Fruit fly (Drosophila melanogaster): Measurements from ENCODE around the gene lic.

lic gene

dm6 chrX:13128750-13129152, 37.8 kb downstream of the lic start, which contains the start of the genes CG32638, CG15717 and MFS10 (continued):
- TF ChIP-seq D19A (tag; optimal IDR thresholded peaks at IDR 0.05) (no peak), CG30020 (tag; optimal IDR thresholded peaks at IDR 0.05) (peak; percentile 20), CG16863 (GFP tag; optimal IDR thresholded peaks at IDR 0.05) (peak; percentile 11)

dm6 chrX:13130175-13130822, 39.4 kb downstream of the lic start:
- TF ChIP-seq jumu (GFP tag; optimal IDR thresholded peaks at IDR 0.05), result peak; percentile 55
- TF ChIP-seq tna (GFP tag; IDR thresholded peaks at IDR 0.05; ENCODE audit: partially characterized antibody), result no peak
- peak; percentile 33; the same call in 1 of the 2 replicates for TF ChIP-seq CG17328 (GFP tag; IDR thresholded peaks at IDR 0.05)
- TF ChIP-seq CG10267 (tag; optimal IDR thresholded peaks at IDR 0.05), result peak; percentile 62
- peak; percentile 62 for TF ChIP-seq Fer2 (tag; optimal IDR thresholded peaks at IDR 0.05)
- TF ChIP-seq B-H1 (GFP tag; IDR thresholded peaks at IDR 0.05), result no peak
- TF ChIP-seq jing (GFP tag; optimal IDR thresholded peaks at IDR 0.05), result peak; percentile 58
- TF ChIP-seq CG7556 (GFP tag; optimal IDR thresholded peaks at IDR 0.05), result peak; percentile 82
- TF ChIP-seq usp (GFP tag; optimal IDR thresholded peaks at IDR 0.05), result no peak
- TF ChIP-seq CG8388 (GFP tag; optimal IDR thresholded peaks at IDR 0.05), result peak; percentile 73
- TF ChIP-seq pros (GFP tag; optimal IDR thresholded peaks at IDR 0.05), result no peak
- no peak for TF ChIP-seq oc (tag; optimal IDR thresholded peaks at IDR 0.05)
- TF ChIP-seq CG17802 (tag; optimal IDR thresholded peaks at IDR 0.05), result peak; percentile 12
- TF ChIP-seq Kr (GFP tag; optimal IDR thresholded peaks at IDR 0.05), result no peak
- peak; percentile 49 for TF ChIP-seq CHES-1-like (GFP tag; optimal IDR thresholded peaks at IDR 0.05)
- TF ChIP-seq slbo (GFP tag; IDR thresholded peaks at IDR 0.05), result peak; percentile 44; the same call in 1 of the 2 replicates
- TF ChIP-seq prd (optimal IDR thresholded peaks at IDR 0.05), result no peak
- TF ChIP-seq prd (GFP tag; IDR thresholded peaks at IDR 0.05), result peak; percentile 61; the same call in 2 of the 3 replicates
- TF ChIP-seq h (optimal IDR thresholded peaks at IDR 0.05), result no peak
- no peak for TF ChIP-seq gfzf (GFP tag; optimal IDR thresholded peaks at IDR 0.05)
- TF ChIP-seq Gug (GFP tag; IDR thresholded peaks at IDR 0.05), result no peak
- no peak for TF ChIP-seq inv (GFP tag; IDR thresholded peaks at IDR 0.05; ENCODE audit: partially characterized antibody)
- no peak; the same call in 1 of the 2 replicates for TF ChIP-seq sob (GFP tag; IDR thresholded peaks at IDR 0.05)
- TF ChIP-seq z (GFP tag; IDR thresholded peaks at IDR 0.05), result no peak
- peak; percentile 57 for TF ChIP-seq exex (tag; optimal IDR thresholded peaks at IDR 0.05)
- TF ChIP-seq Oaz (GFP tag; IDR thresholded peaks at IDR 0.05), result no peak
- TF ChIP-seq CG18619 (GFP tag; optimal IDR thresholded peaks at IDR 0.05), result peak; percentile 74
- TF ChIP-seq Hmr (GFP tag; optimal IDR thresholded peaks at IDR 0.05), result peak; percentile 79
- TF ChIP-seq vvl (GFP tag; IDR thresholded peaks at IDR 0.05), result 0 out of 2 replicates have a peak, but pooled peaks have one; percentile 15
- TF ChIP-seq HLH54F (GFP tag; optimal IDR thresholded peaks at IDR 0.05), result peak; percentile 57
- TF ChIP-seq Dip3 (GFP tag; optimal IDR thresholded peaks at IDR 0.05), result peak; percentile 49
- peak; percentile 88 for TF ChIP-seq CG2678 (tag; optimal IDR thresholded peaks at IDR 0.05)
- no peak for TF ChIP-seq ash1 (GFP tag; optimal IDR thresholded peaks at IDR 0.05)
- TF ChIP-seq CG2889 (GFP tag; IDR thresholded peaks at IDR 0.05), result no peak
- TF ChIP-seq CG17361 (GFP tag; IDR thresholded peaks at IDR 0.05), result peak; percentile 84
- peak; percentile 55 for TF ChIP-seq shn (GFP tag; optimal IDR thresholded peaks at IDR 0.05)
- no peak for TF ChIP-seq zen2 (GFP tag; IDR thresholded peaks at IDR 0.05; ENCODE audit: partially characterized antibody)
- no peak for TF ChIP-seq lov (optimal IDR thresholded peaks at IDR 0.05)
- no peak for TF ChIP-seq lov (GFP tag; IDR thresholded peaks at IDR 0.05)
- TF ChIP-seq CG31441 (GFP tag; IDR thresholded peaks at IDR 0.05), result peak; percentile 75
- TF ChIP-seq lmd (GFP tag; IDR thresholded peaks at IDR 0.05), result peak; percentile 63
- TF ChIP-seq dmrt11E (tag; optimal IDR thresholded peaks at IDR 0.05), result peak; percentile 78
- TF ChIP-seq CG9727 (GFP tag; optimal IDR thresholded peaks at IDR 0.05), result peak; percentile 81
- no peak for TF ChIP-seq hbn (GFP tag; IDR thresholded peaks at IDR 0.05; ENCODE audit: partially characterized antibody)
- TF ChIP-seq CG1602 (GFP tag; optimal IDR thresholded peaks at IDR 0.05), result peak; percentile 73
- no peak for TF ChIP-seq insv (GFP tag; optimal IDR thresholded peaks at IDR 0.05)

Measured in whole organism, embryonic.